Fruit fly (Drosophila melanogaster) S2 (cell line): ENCODE data around the gene wry.

ENCODE experiments used
- CG8478 ChIP-seq: fragments of >200 bp; optimal IDR thresholded peaks from 2 replicates; lab custom pipeline; 2018
- CTCF ChIP-seq, 2 experiments: fragments of >200 bp; optimal IDR thresholded peaks; 2 replicates each; lab custom pipeline; 2018

- TF ChIP-seq CTCF (optimal IDR thresholded peaks at IDR 0.05; lab: Kevin White, UChicago) (no peak), CG8478 (lab: Kevin White, UChicago) (no peak)
Observed at dm6 chr2L:1837717-1838368, 1.5 kb downstream of the wry start.
